Worm (Caenorhabditis elegans) whole organism, L1 larva: ENCODE measurements around the gene pptr-2.

Experiments
- hlh-17 ChIP-seq: fragments of 200-800 bp; sonication (Bioruptor generic); optimal IDR thresholded peaks from 2 replicates; lab custom pipeline; 2018; ENCODE audit warnings: missing genetic modification characterization, mild to moderate bottlenecking, missing compliant biosample characterization, moderate library complexity, borderline replicate concordance
- zip-4 ChIP-seq: fragments of 200-800 bp; sonication (Bioruptor generic); optimal IDR thresholded peaks from 2 replicates; lab custom pipeline; 2018; ENCODE audit warnings: mild to moderate bottlenecking, missing genetic modification characterization, moderate library complexity, missing compliant biosample characterization

ce11 chrV:11004094-11004493 lies 30.6 kb downstream of the pptr-2 start:
- TF ChIP-seq hlh-17 (GFP tag; lab: Kevin White, UChicago): no peak
- no peak for TF ChIP-seq zip-4 (GFP tag; lab: Kevin White, UChicago)
